Fruit fly (Drosophila melanogaster) whole organism, prepupa: ENCODE data around the gene CG12480.

ENCODE experiments used
- CG10631 ChIP-seq: fragments of 200-800 bp; sonication (Bioruptor generic); optimal IDR thresholded peaks from 2 replicates; lab custom pipeline; 2016; ENCODE audit warnings: missing biosample characterization, missing genetic modification characterization
- CG7368 ChIP-seq: fragments of 200-800 bp; sonication (Bioruptor generic); optimal IDR thresholded peaks from 3 replicates; lab custom pipeline; 2016; ENCODE audit warnings: missing biosample characterization, missing genetic modification characterization

dm6 chrX:14133936-14134335 lies 35.5 kb upstream of the CG12480 start:
- peak; percentile 18 for TF ChIP-seq CG7368 (GFP tag; lab: Kevin White, UChicago)
- peak; percentile 62 for TF ChIP-seq CG10631
